Worm (Caenorhabditis elegans): Measurements from ENCODE around the gene emc-2.

DNA sequence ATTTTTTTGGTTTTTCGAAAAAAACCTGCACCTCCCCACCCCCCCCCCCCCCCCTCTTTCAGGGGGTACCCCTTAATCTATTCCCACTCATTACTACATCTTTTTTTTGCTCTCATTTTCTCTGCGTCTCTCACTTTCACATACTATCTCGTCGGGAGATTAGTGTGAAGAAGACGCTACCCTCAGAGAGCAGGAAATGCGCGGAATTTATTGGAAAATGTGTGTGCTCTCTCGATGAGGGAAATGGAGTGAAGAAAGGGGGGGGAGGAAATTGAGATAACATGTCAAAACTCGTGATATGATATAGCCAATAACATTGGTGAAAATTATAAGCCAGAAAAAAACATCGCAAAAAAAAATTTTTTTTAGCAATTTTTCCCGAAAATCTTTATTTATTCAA, 19.7 kb upstream of the emc-2 start:
- TF ChIP-seq nhr-12 (tag; optimal IDR thresholded peaks at IDR 0.05): no peak
- no peak for TF ChIP-seq nhr-28 (tag; optimal IDR thresholded peaks at IDR 0.05)
- TF ChIP-seq pha-4 (tag; optimal IDR thresholded peaks at IDR 0.05): no peak
- TF ChIP-seq blmp-1 (tag; optimal IDR thresholded peaks at IDR 0.05): no peak
- TF ChIP-seq mab-5 (tag; optimal IDR thresholded peaks at IDR 0.05): no peak
- TF ChIP-seq snpc-4 (tag; optimal IDR thresholded peaks at IDR 0.05): no peak
